Worm (Caenorhabditis elegans) whole organism, L2 larva: Measurements from ENCODE around the gene lec-12.
A peak's percentile ranks its signal among the peaks of the same experiment; 100 is the strongest.

Experiments used
- C34F6.9 ChIP-seq: fragments of 150-350 bp; optimal IDR thresholded peaks from 2 replicates; lab custom pipeline; 2014; ENCODE audit warnings: missing biosample characterization, missing genetic modification characterization
- F13H6.1 ChIP-seq: sonication (generic microtip); optimal IDR thresholded peaks from 2 replicates; lab custom pipeline; 2016; ENCODE audit warnings: missing genetic modification characterization, missing compliant biosample characterization
- R02D3.7 ChIP-seq: fragments of 150-350 bp; optimal IDR thresholded peaks from 2 replicates; lab custom pipeline; 2014; ENCODE audit warnings: missing biosample characterization, missing genetic modification characterization
- Y55F3AM.14 ChIP-seq: fragments of 200-800 bp; sonication (Bioruptor generic); optimal IDR thresholded peaks from 2 replicates; lab custom pipeline; 2018; ENCODE audit warnings: mild to moderate bottlenecking, missing genetic modification characterization, missing compliant biosample characterization
- ZK546.5 ChIP-seq: sonication (generic microtip); optimal IDR thresholded peaks from 2 replicates; lab custom pipeline; 2017; ENCODE audit warnings: missing biosample characterization, missing genetic modification characterization
- alr-1 ChIP-seq: fragments of 150-350 bp; optimal IDR thresholded peaks from 2 replicates; lab custom pipeline; 2014; ENCODE audit warnings: missing biosample characterization, missing genetic modification characterization
- aly-2 ChIP-seq: fragments of 150-350 bp; optimal IDR thresholded peaks from 2 replicates; lab custom pipeline; 2014; ENCODE audit warnings: missing biosample characterization, missing genetic modification characterization
- ama-1 ChIP-seq: fragments of 150-350 bp; optimal IDR thresholded peaks from 2 replicates; lab custom pipeline; 2018; ENCODE audit warnings: inconsistent platforms
- blmp-1 ChIP-seq: sonication (generic microtip); optimal IDR thresholded peaks from 2 replicates; lab custom pipeline; 2017; ENCODE audit warnings: missing genetic modification characterization, mild to moderate bottlenecking, missing compliant biosample characterization, antibody characterized with exemption, moderate library complexity; ENCODE audit not compliant: insufficient read depth
- ceh-16 ChIP-seq: fragments of 150-350 bp; optimal IDR thresholded peaks from 2 replicates; lab custom pipeline; 2014; ENCODE audit warnings: missing biosample characterization, missing genetic modification characterization
- ceh-82 ChIP-seq: fragments of 150-350 bp; optimal IDR thresholded peaks from 2 replicates; lab custom pipeline; 2014; ENCODE audit warnings: missing biosample characterization, missing genetic modification characterization
- crh-2 ChIP-seq: sonication (generic microtip); optimal IDR thresholded peaks from 2 replicates; lab custom pipeline; 2017; ENCODE audit warnings: missing biosample characterization, missing genetic modification characterization
- dmd-4 ChIP-seq: sonication (generic microtip); optimal IDR thresholded peaks from 2 replicates; lab custom pipeline; 2017; ENCODE audit warnings: missing biosample characterization, missing genetic modification characterization
- egl-27 ChIP-seq: sonication (generic microtip); optimal IDR thresholded peaks from 3 replicates; lab custom pipeline; 2017; ENCODE audit warnings: missing biosample characterization, missing genetic modification reagents, missing genetic modification characterization
- elt-1 ChIP-seq: fragments of 150-350 bp; optimal IDR thresholded peaks from 2 replicates; lab custom pipeline; 2014; ENCODE audit warnings: missing biosample characterization, missing genetic modification characterization
- elt-3 ChIP-seq: sonication (generic microtip); optimal IDR thresholded peaks from 2 replicates; lab custom pipeline; 2017; ENCODE audit warnings: missing biosample characterization, missing genetic modification characterization
- fos-1 ChIP-seq: fragments of 150-350 bp; optimal IDR thresholded peaks from 2 replicates; lab custom pipeline; 2014; ENCODE audit warnings: missing biosample characterization, missing genetic modification characterization
- gmeb-1 ChIP-seq: fragments of 150-350 bp; optimal IDR thresholded peaks from 2 replicates; lab custom pipeline; 2014; ENCODE audit warnings: missing biosample characterization, missing genetic modification characterization
- lin-11 ChIP-seq: fragments of 150-350 bp; sonication (generic microtip); optimal IDR thresholded peaks from 2 replicates; lab custom pipeline; 2014; ENCODE audit warnings: missing biosample characterization, missing genetic modification characterization, inconsistent platforms, mixed read lengths
- lin-13 ChIP-seq: fragments of 150-350 bp; optimal IDR thresholded peaks from 2 replicates; lab custom pipeline; 2014; ENCODE audit warnings: missing biosample characterization, missing genetic modification reagents, missing genetic modification characterization
- lin-39 ChIP-seq: fragments of 150-350 bp; optimal IDR thresholded peaks from 2 replicates; lab custom pipeline; 2014; ENCODE audit warnings: missing biosample characterization, missing genetic modification reagents, missing genetic modification characterization
- lsy-2 ChIP-seq, 2 experiments: fragments of 150-350 bp in 1 of 2; sonication (generic microtip) in 1 of 2; optimal IDR thresholded peaks; 2 replicates each; lab custom pipeline; 2014 to 2017; ENCODE audit warnings: missing biosample characterization in 2 of 2, missing genetic modification characterization in 2 of 2
- mab-5 ChIP-seq: fragments of 150-350 bp; optimal IDR thresholded peaks from 2 replicates; lab custom pipeline; 2014; ENCODE audit warnings: missing biosample characterization, missing genetic modification characterization
- mbf-1 ChIP-seq: sonication (generic microtip); optimal IDR thresholded peaks from 2 replicates; lab custom pipeline; 2017; ENCODE audit warnings: missing biosample characterization, missing genetic modification characterization
- mdl-1 ChIP-seq, 2 experiments: fragments of 150-350 bp in 1 of 2; sonication (generic microtip) in 1 of 2; optimal IDR thresholded peaks; 2 replicates each; lab custom pipeline; 2017; ENCODE audit warnings: missing biosample characterization in 2 of 2, missing genetic modification characterization in 2 of 2
- nhr-10 ChIP-seq: sonication (generic microtip); optimal IDR thresholded peaks from 2 replicates; lab custom pipeline; 2017; ENCODE audit warnings: missing biosample characterization, missing genetic modification characterization
- nhr-11 ChIP-seq: fragments of 150-350 bp; optimal IDR thresholded peaks from 2 replicates; lab custom pipeline; 2014; ENCODE audit warnings: missing biosample characterization, missing genetic modification characterization
- nhr-12 ChIP-seq: fragments of 150-350 bp; optimal IDR thresholded peaks from 2 replicates; lab custom pipeline; 2014; ENCODE audit warnings: missing biosample characterization, missing genetic modification characterization
- nhr-129 ChIP-seq: fragments of 150-350 bp; optimal IDR thresholded peaks from 2 replicates; lab custom pipeline; 2014; ENCODE audit warnings: missing biosample characterization, missing genetic modification characterization
- nhr-21 ChIP-seq: fragments of 150-350 bp; optimal IDR thresholded peaks from 2 replicates; lab custom pipeline; 2014; ENCODE audit warnings: missing biosample characterization, missing genetic modification characterization
- nhr-23 ChIP-seq: fragments of 150-350 bp; optimal IDR thresholded peaks from 2 replicates; lab custom pipeline; 2014; ENCODE audit warnings: missing biosample characterization, missing genetic modification reagents, missing genetic modification characterization
- nhr-237 ChIP-seq: fragments of 150-350 bp; optimal IDR thresholded peaks from 2 replicates; lab custom pipeline; 2014; ENCODE audit warnings: missing biosample characterization, missing genetic modification characterization
- nhr-25 ChIP-seq: fragments of 150-350 bp; sonication (generic microtip); optimal IDR thresholded peaks from 3 replicates; lab custom pipeline; 2014; ENCODE audit warnings: missing biosample characterization, missing genetic modification characterization
- nhr-6 ChIP-seq: fragments of 150-350 bp; optimal IDR thresholded peaks from 2 replicates; lab custom pipeline; 2014; ENCODE audit warnings: missing biosample characterization, missing genetic modification characterization
- nhr-77 ChIP-seq: fragments of 150-350 bp; optimal IDR thresholded peaks from 2 replicates; lab custom pipeline; 2014; ENCODE audit warnings: missing biosample characterization, missing genetic modification characterization
- peb-1 ChIP-seq: fragments of 150-350 bp; optimal IDR thresholded peaks from 2 replicates; lab custom pipeline; 2014; ENCODE audit warnings: missing biosample characterization, missing genetic modification characterization
- sem-4 ChIP-seq: fragments of 150-350 bp; optimal IDR thresholded peaks from 2 replicates; lab custom pipeline; 2014; ENCODE audit warnings: missing biosample characterization, missing genetic modification reagents, missing genetic modification characterization
- skn-1 ChIP-seq: sonication (generic microtip); optimal IDR thresholded peaks from 2 replicates; lab custom pipeline; 2017; ENCODE audit warnings: missing biosample characterization, missing genetic modification characterization
- sma-3 ChIP-seq: sonication (generic microtip); optimal IDR thresholded peaks from 2 replicates; lab custom pipeline; 2016; ENCODE audit warnings: missing genetic modification reagents, missing genetic modification characterization, missing compliant biosample characterization
- sma-9 ChIP-seq, 2 experiments: fragments of 150-350 bp in 1 of 2; sonication (generic microtip) in 1 of 2; optimal IDR thresholded peaks; 2 replicates each; lab custom pipeline; 2014 to 2016; ENCODE audit warnings: missing genetic modification characterization in 2 of 2, mild to moderate bottlenecking in 1 of 2, missing biosample characterization in 1 of 2, missing compliant biosample characterization in 1 of 2, missing genetic modification reagents in 1 of 2, moderate library complexity in 1 of 2
- snpc-4 ChIP-seq: fragments of 150-350 bp; optimal IDR thresholded peaks from 2 replicates; lab custom pipeline; 2014; ENCODE audit warnings: missing biosample characterization, missing genetic modification characterization
- unc-39 ChIP-seq: fragments of 150-350 bp; optimal IDR thresholded peaks from 2 replicates; lab custom pipeline; 2014; ENCODE audit warnings: missing biosample characterization, missing genetic modification characterization
- unc-55 ChIP-seq: fragments of 150-350 bp; sonication (generic microtip); optimal IDR thresholded peaks from 3 replicates; lab custom pipeline; 2014; ENCODE audit warnings: missing biosample characterization, missing genetic modification reagents, missing genetic modification characterization
- unc-62 ChIP-seq: fragments of 150-350 bp; optimal IDR thresholded peaks from 2 replicates; lab custom pipeline; 2014; ENCODE audit warnings: missing biosample characterization, missing genetic modification reagents, missing genetic modification characterization
- zag-1 ChIP-seq: fragments of 150-350 bp; optimal IDR thresholded peaks from 2 replicates; lab custom pipeline; 2014; ENCODE audit warnings: missing biosample characterization, missing genetic modification characterization
- ztf-1 ChIP-seq: fragments of 200-800 bp; sonication (Bioruptor generic); conservative IDR thresholded peaks from 2 replicates; pipeline ENCODE4 v1.3.6; 2022; ENCODE audit warnings: missing genetic modification characterization, missing compliant biosample characterization
- ztf-11 ChIP-seq: sonication (generic microtip); optimal IDR thresholded peaks from 2 replicates; lab custom pipeline; 2017; ENCODE audit warnings: missing biosample characterization, missing genetic modification characterization
- ztf-4 ChIP-seq: fragments of 150-350 bp; optimal IDR thresholded peaks from 2 replicates; lab custom pipeline; 2014; ENCODE audit warnings: missing biosample characterization, missing genetic modification characterization

Gene lec-12

ce11 chrV:203855-204432 lies at the start of gene lec-12:
Gene lec-12 (plus strand): TSS chrV:204382.
- TF ChIP-seq sma-9 (GFP tag; optimal IDR thresholded peaks at IDR 0.05; lab: Kevin White, UChicago) (no peak), sma-9 (tag; optimal IDR thresholded peaks at IDR 0.05; lab: Kevin White, UChicago) (no peak), crh-2 (tag; lab: Kevin White, UChicago) (peak; percentile 6), gmeb-1 (tag; lab: Kevin White, UChicago) (peak; percentile 14), nhr-10 (tag; lab: Kevin White, UChicago) (no peak), fos-1 (tag; lab: Kevin White, UChicago) (peak; percentile 12), nhr-129 (peak; percentile 67)

DNA sequence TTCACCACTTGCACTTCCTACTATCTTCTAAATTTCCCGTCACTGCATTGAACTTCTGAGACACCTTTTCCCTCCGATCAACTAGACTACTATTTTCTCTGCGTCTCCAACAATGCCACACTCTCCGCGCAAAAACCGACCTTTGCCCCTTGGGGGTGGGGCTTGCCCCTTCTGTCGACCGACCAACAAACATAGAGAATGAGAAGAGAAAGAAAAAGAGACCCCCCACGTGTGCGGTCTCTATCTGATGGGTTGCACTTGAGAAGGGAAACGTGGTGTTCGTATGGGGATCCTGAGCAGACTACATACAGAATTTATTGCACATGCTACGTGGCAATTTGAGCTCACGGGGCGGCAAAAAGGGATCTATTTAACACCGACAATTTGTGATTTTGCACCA lies 49.0 kb upstream of the lec-12 start:
- peak; percentile 82 to 91 for TF ChIP-seq mdl-1 (tag; optimal IDR thresholded peaks at IDR 0.05; lab: Kevin White, UChicago)
- TF ChIP-seq nhr-77 (tag; lab: Kevin White, UChicago) = no peak
- no peak for TF ChIP-seq nhr-6 (tag; lab: Kevin White, UChicago)
- TF ChIP-seq sem-4 (tag; lab: Kevin White, UChicago) = no peak
- peak; percentile 23 for TF ChIP-seq nhr-129
- TF ChIP-seq egl-27 = no peak
- TF ChIP-seq lin-11 = no peak
- TF ChIP-seq nhr-21 (tag; lab: Kevin White, UChicago) = peak; percentile 49
- TF ChIP-seq ztf-1 (GFP tag; lab: Robert Waterston, UW) = no peak
- no peak for TF ChIP-seq ztf-11 (tag; lab: Kevin White, UChicago)
- TF ChIP-seq zag-1 (tag; lab: Kevin White, UChicago) = no peak
- no peak for TF ChIP-seq ZK546.5
- no peak for TF ChIP-seq C34F6.9
- TF ChIP-seq crh-2 (tag; lab: Kevin White, UChicago) = peak; percentile 44
- TF ChIP-seq skn-1 (tag; lab: Kevin White, UChicago) = no peak
- TF ChIP-seq ceh-82 (tag; lab: Kevin White, UChicago) = no peak
- no peak for TF ChIP-seq unc-62 (GFP tag; lab: Kevin White, UChicago)
- TF ChIP-seq peb-1 (tag; lab: Kevin White, UChicago) = no peak
- no peak for TF ChIP-seq elt-1 (tag; lab: Kevin White, UChicago)
- peak; percentile 84 for TF ChIP-seq sma-9 (GFP tag; optimal IDR thresholded peaks at IDR 0.05; lab: Kevin White, UChicago)
- no peak for TF ChIP-seq sma-9 (tag; optimal IDR thresholded peaks at IDR 0.05; lab: Kevin White, UChicago)
- TF ChIP-seq F13H6.1 = peak; percentile 61
- TF ChIP-seq mbf-1 = no peak
- TF ChIP-seq ztf-4 = no peak
- TF ChIP-seq sma-3 (GFP tag; lab: Kevin White, UChicago) = no peak
- no peak for TF ChIP-seq nhr-10 (tag; lab: Kevin White, UChicago)
- TF ChIP-seq blmp-1 = peak; percentile 19
- TF ChIP-seq nhr-12 = no peak
- TF ChIP-seq snpc-4 (tag; lab: Kevin White, UChicago) = no peak
- TF ChIP-seq unc-55 (GFP tag; lab: Kevin White, UChicago) = no peak
- peak; percentile 44 for TF ChIP-seq gmeb-1 (tag; lab: Kevin White, UChicago)
- TF ChIP-seq alr-1 = no peak
- TF ChIP-seq nhr-23 (tag; lab: Kevin White, UChicago) = no peak
- no peak for TF ChIP-seq ama-1 (lab: Kevin White, UChicago)
- TF ChIP-seq nhr-237 (tag; lab: Kevin White, UChicago) = no peak
- no peak for TF ChIP-seq mab-5 (tag; lab: Kevin White, UChicago)
- TF ChIP-seq unc-39 (tag; lab: Kevin White, UChicago) = no peak
- no peak for TF ChIP-seq dmd-4 (tag; lab: Kevin White, UChicago)
- peak; percentile 73 for TF ChIP-seq fos-1 (tag; lab: Kevin White, UChicago)
- peak; percentile 25 for TF ChIP-seq nhr-25
- TF ChIP-seq lin-13 (GFP tag; lab: Kevin White, UChicago) = no peak
- no peak for TF ChIP-seq R02D3.7
- TF ChIP-seq lsy-2 (tag; optimal IDR thresholded peaks at IDR 0.05; lab: Kevin White, UChicago) = no peak
- TF ChIP-seq elt-3 (tag; lab: Kevin White, UChicago) = no peak
- no peak for TF ChIP-seq ceh-16 (tag; lab: Kevin White, UChicago)
- no peak for TF ChIP-seq Y55F3AM.14 (GFP tag; lab: Kevin White, UChicago)
- TF ChIP-seq aly-2 = no peak
- no peak for TF ChIP-seq nhr-11 (tag; lab: Kevin White, UChicago)
- no peak for TF ChIP-seq lin-39 (tag; lab: Kevin White, UChicago)
